Worm (Caenorhabditis elegans) whole organism, mixed stage, embryonic: ENCODE measurements around the gene srbc-19.

Experiments
- blmp-1 ChIP-seq: fragments of 150-350 bp; optimal IDR thresholded peaks from 2 replicates; lab custom pipeline; 2014; ENCODE audit warnings: missing biosample characterization, missing genetic modification characterization
- ceh-43 ChIP-seq: fragments of 200-800 bp; sonication (Bioruptor generic); optimal IDR thresholded peaks from 2 replicates; lab custom pipeline; 2018; ENCODE audit warnings: mild to moderate bottlenecking, missing genetic modification characterization, moderate library complexity, missing compliant biosample characterization
- elt-1 ChIP-seq: sonication (generic microtip); optimal IDR thresholded peaks from 2 replicates; lab custom pipeline; 2017; ENCODE audit warnings: missing genetic modification characterization, mild to moderate bottlenecking, missing compliant biosample characterization, antibody characterized with exemption, moderate library complexity, borderline replicate concordance; ENCODE audit not compliant: insufficient read depth
- elt-3 ChIP-seq: fragments of 150-350 bp; optimal IDR thresholded peaks from 2 replicates; lab custom pipeline; 2014; ENCODE audit warnings: missing biosample characterization, missing genetic modification characterization
- lin-13 ChIP-seq: fragments of 150-350 bp; optimal IDR thresholded peaks from 2 replicates; lab custom pipeline; 2014; ENCODE audit warnings: missing biosample characterization, missing genetic modification characterization
- lsy-2 ChIP-seq: fragments of 150-350 bp; optimal IDR thresholded peaks from 2 replicates; lab custom pipeline; 2014; ENCODE audit warnings: missing biosample characterization, missing genetic modification characterization
- mab-5 ChIP-seq: fragments of 150-350 bp; optimal IDR thresholded peaks from 2 replicates; lab custom pipeline; 2014; ENCODE audit warnings: missing biosample characterization, missing genetic modification characterization
- mep-1 ChIP-seq: fragments of 150-350 bp; optimal IDR thresholded peaks from 2 replicates; lab custom pipeline; 2017; ENCODE audit warnings: missing biosample characterization, missing genetic modification reagents, missing genetic modification characterization, inconsistent platforms
- nhr-237 ChIP-seq: fragments of 150-350 bp; optimal IDR thresholded peaks from 2 replicates; lab custom pipeline; 2014; ENCODE audit warnings: missing biosample characterization, missing genetic modification characterization
- snpc-4 ChIP-seq: fragments of 150-350 bp; optimal IDR thresholded peaks from 2 replicates; lab custom pipeline; 2014; ENCODE audit warnings: missing biosample characterization, missing genetic modification characterization
- unc-39 ChIP-seq: fragments of 150-350 bp; optimal IDR thresholded peaks from 2 replicates; lab custom pipeline; 2014; ENCODE audit warnings: missing biosample characterization, missing genetic modification characterization

ce11 chrV:2175242-2175641, 8.7 kb upstream of the srbc-19 start, which contains the start of gene C45H4.18:
- TF ChIP-seq nhr-237 (tag; lab: Kevin White, UChicago) (no peak), elt-1 (tag; lab: Kevin White, UChicago) (no peak), elt-3 (tag; lab: Kevin White, UChicago) (no peak), unc-39 (tag; lab: Kevin White, UChicago) (no peak), lin-13 (tag; lab: Kevin White, UChicago) (no peak), ceh-43 (GFP tag; lab: Kevin White, UChicago) (no peak), snpc-4 (tag; lab: Kevin White, UChicago) (no peak), mep-1 (tag; lab: Kevin White, UChicago) (no peak), blmp-1 (no peak), lsy-2 (tag; lab: Kevin White, UChicago) (no peak), mab-5 (no peak)
